Worm (Caenorhabditis elegans) whole organism, late embryonic: ENCODE measurements around the gene C06B8.7.

Source experiments
- ama-1 ChIP-seq: fragments of 150-350 bp; optimal IDR thresholded peaks from 2 replicates; lab custom pipeline; 2014
- fkh-10 ChIP-seq: fragments of 150-350 bp; optimal IDR thresholded peaks from 2 replicates; lab custom pipeline; 2014; ENCODE audit warnings: missing biosample characterization, missing genetic modification reagents, missing genetic modification characterization
- lim-6 ChIP-seq: sonication (generic microtip); optimal IDR thresholded peaks from 2 replicates; lab custom pipeline; 2016; ENCODE audit warnings: missing genetic modification characterization, missing compliant biosample characterization
- nhr-11 ChIP-seq: fragments of 150-350 bp; optimal IDR thresholded peaks from 2 replicates; lab custom pipeline; 2014; ENCODE audit warnings: missing biosample characterization, missing genetic modification characterization

DNA sequence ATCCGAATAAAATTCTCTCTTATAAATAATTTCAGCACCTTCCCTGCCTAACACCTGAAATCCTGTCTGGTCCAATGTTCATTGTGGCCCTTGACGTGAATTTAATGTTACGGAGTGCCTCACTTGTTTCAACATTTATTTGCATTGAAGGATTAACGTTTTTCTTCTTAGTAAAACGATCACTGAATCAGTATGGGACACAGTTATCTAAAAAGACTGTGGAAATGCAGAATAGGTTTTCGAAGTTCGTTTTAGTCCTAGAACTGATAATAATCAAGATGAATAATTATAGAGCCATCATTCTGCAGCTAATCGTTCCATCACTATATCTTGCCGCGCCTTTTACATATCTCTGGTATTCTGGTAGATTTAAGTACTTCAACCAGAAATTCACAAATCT lies 3.4 kb upstream of the C06B8.7 start, which contains the start of gene srh-219:
- TF ChIP-seq fkh-10 (GFP tag; lab: Kevin White, UChicago) (no peak), nhr-11 (no peak), ama-1 (lab: Kevin White, UChicago) (no peak), lim-6 (tag; lab: Kevin White, UChicago) (no peak)
